Fruit fly (Drosophila melanogaster): Measurements from ENCODE around the gene bnl.

Gene bnl

DNA sequence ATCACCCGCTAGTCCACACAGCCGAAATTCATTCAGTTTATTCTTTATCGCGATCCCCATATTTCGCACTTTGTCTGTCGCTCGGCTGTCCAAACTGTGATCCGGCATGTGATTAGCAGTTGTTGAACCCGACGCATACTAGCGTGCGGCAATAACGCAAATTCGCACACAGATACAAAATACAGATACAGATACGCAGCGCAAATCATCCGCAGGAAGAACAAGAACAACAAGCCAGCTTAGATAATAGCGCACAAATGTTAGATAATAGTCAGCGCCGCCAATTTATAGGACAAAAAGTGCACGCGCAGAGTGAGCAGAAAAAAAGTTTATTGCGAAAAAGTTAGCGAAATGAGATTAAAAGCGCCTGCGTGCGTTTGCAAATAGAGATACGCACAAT, 1.6 kb downstream of the bnl start:
- TF ChIP-seq N (GFP tag; optimal IDR thresholded peaks at IDR 0.05) (no peak), Jra (GFP tag; optimal IDR thresholded peaks at IDR 0.05) (no peak), CrebA (GFP tag; optimal IDR thresholded peaks at IDR 0.05; ENCODE audit: borderline replicate concordance) (no peak), HLH106 (tag; optimal IDR thresholded peaks at IDR 0.05) (no peak), psq (GFP tag; optimal IDR thresholded peaks at IDR 0.05) (no peak), brk (GFP tag; optimal IDR thresholded peaks at IDR 0.05) (no peak)

DNA sequence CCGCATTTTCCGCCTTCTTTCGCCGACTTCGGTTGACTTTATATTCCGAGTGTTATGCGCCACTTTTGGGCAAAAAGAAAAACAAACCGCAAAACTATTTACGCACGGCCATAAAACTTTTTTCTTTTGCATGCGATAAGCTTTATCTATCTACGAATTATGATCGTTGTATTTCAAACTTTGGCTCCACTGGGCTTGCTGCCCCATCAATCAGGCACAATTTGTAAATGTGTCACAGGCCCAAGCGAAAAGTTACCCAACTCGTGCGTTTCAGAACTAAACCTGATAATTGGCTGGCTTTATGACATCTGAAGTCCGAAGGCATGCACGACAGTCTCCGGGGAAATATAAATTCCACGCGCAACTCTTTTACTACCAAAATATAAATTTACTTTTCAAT, 2.7 kb downstream of the bnl start:
- no peak for TF ChIP-seq Sp1 (GFP tag; optimal IDR thresholded peaks at IDR 0.05)
- TF ChIP-seq OdsH (GFP tag; optimal IDR thresholded peaks at IDR 0.05), result no peak
- no peak for TF ChIP-seq dl (GFP tag; optimal IDR thresholded peaks at IDR 0.05; ENCODE audit: insufficient read depth in 1 of 2, partially characterized antibody in 2 of 2)
- no peak for TF ChIP-seq h (GFP tag; optimal IDR thresholded peaks at IDR 0.05)
- no peak for TF ChIP-seq lola (GFP tag; optimal IDR thresholded peaks at IDR 0.05)

DNA sequence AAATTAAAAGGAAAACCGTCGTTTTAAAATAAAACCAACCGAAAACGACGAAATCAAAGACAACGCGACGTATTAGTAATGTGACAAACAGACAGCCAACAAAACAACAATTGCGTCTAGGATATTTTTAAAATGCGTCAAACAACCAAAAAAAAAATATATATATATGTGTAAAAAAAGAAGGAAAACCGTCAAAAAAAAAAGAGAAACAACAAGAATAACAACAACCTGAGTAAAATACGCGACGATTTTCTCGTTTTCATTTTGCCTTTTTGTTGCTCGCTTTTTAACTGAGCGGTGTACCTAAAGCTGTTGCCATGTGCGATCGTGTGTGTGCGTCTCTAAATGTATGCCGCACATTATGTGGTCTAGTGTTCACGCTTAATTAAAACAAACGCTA, 3.1 kb downstream of the bnl start:
- no peak for TF ChIP-seq brk (GFP tag; optimal IDR thresholded peaks at IDR 0.05)
- TF ChIP-seq lola (GFP tag; optimal IDR thresholded peaks at IDR 0.05), result no peak
- TF ChIP-seq psq (GFP tag; optimal IDR thresholded peaks at IDR 0.05), result no peak
- no peak for TF ChIP-seq CG9705 (GFP tag; optimal IDR thresholded peaks at IDR 0.05)

DNA sequence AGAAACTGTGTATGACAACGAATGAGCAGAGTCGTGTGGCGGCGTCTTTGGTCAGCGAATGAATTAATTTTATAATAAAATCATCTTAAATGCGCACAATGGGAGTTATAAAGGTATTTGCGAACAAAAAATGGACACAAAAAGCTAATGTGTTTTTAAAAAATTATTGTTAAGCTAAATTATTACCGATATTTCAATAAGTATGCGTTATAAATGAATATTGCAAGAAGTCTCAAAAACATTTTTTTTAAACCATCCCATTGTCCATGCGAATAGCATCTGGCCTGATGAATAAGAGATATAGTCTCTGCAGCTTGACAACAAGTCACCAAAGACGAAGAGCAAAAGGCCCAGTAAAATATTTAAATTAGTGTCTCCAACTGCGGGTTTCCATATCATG, 5.6 kb downstream of the bnl start:
- TF ChIP-seq OdsH (GFP tag; optimal IDR thresholded peaks at IDR 0.05), result no peak
- peak; percentile 5 for TF ChIP-seq sv (GFP tag; optimal IDR thresholded peaks at IDR 0.05)

DNA sequence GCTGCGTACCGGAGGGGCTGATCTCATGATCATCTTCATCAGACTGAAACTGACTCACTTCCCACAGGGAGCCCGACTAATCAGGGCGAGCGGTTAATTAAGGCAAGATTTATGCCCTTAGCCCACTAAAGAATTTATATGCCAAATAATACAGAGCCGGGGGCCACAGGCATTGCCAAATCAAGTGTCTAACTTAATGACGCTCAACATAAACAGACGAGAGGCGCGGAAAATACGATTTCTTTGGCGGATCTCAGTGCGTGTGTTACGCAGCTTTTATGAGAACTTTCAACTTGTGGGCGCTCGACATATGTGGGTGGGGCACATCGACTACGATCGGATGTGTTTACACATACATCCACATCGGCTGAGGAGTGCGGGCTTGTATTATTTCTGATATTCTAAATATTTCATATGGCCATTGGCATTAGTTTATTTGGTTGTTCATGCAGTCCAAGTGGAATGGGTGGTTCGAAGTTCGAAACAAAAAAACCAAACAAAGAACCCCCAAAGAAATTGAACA, 9.8 kb downstream of the bnl start:
- no peak for TF ChIP-seq N (GFP tag; optimal IDR thresholded peaks at IDR 0.05)
- TF ChIP-seq Mio (GFP tag; optimal IDR thresholded peaks at IDR 0.05), result no peak
- no peak for TF ChIP-seq woc (GFP tag; optimal IDR thresholded peaks at IDR 0.05)
- no peak for TF ChIP-seq sage (GFP tag; optimal IDR thresholded peaks at IDR 0.05)
- TF ChIP-seq Myc (optimal IDR thresholded peaks at IDR 0.05), result no peak
- no peak for TF ChIP-seq fru (GFP tag; optimal IDR thresholded peaks at IDR 0.05)
- TF ChIP-seq tai (GFP tag; optimal IDR thresholded peaks at IDR 0.05), result no peak
- no peak for TF ChIP-seq CG32264 (GFP tag; optimal IDR thresholded peaks at IDR 0.05)
- no peak for TF ChIP-seq CG9705 (GFP tag; optimal IDR thresholded peaks at IDR 0.05)
- no peak for TF ChIP-seq br (GFP tag; optimal IDR thresholded peaks at IDR 0.05)
- no peak for TF ChIP-seq Hr83 (GFP tag; optimal IDR thresholded peaks at IDR 0.05; ENCODE audit: poor library complexity, severe bottlenecking)
- no peak for TF ChIP-seq rgr (GFP tag; optimal IDR thresholded peaks at IDR 0.05)
- no peak for TF ChIP-seq Jra (GFP tag; optimal IDR thresholded peaks at IDR 0.05)
- TF ChIP-seq Abd-B (GFP tag; optimal IDR thresholded peaks at IDR 0.05), result no peak
- no peak for TF ChIP-seq h (GFP tag; optimal IDR thresholded peaks at IDR 0.05)
- no peak for TF ChIP-seq brk (GFP tag; optimal IDR thresholded peaks at IDR 0.05)

DNA sequence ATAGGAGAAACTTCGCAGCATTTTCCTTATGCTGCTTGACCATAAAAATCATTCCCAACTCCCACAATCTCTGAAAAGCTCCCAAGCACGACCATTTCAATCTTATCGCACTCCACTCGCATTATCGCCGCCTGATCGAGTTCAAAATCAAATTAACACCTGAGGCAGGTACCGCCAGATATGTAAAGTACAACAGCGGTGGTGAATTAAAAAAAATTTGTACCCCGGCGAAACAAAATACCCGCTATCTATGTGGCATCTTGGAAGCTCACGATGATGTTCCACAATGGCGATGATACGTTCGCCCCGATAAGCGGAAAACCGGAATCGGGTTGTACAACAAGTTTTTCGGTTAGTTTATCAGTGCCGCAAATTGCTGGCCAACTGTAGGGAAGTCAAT, 10.3 kb downstream of the bnl start:
- TF ChIP-seq CG9705 (GFP tag; optimal IDR thresholded peaks at IDR 0.05) (no peak), CG32264 (GFP tag; optimal IDR thresholded peaks at IDR 0.05) (no peak), ey (GFP tag; optimal IDR thresholded peaks at IDR 0.05) (no peak), Dfd (GFP tag; optimal IDR thresholded peaks at IDR 0.05) (no peak), GATAd (GFP tag; optimal IDR thresholded peaks at IDR 0.05) (no peak), OdsH (GFP tag; optimal IDR thresholded peaks at IDR 0.05) (no peak), brk (GFP tag; optimal IDR thresholded peaks at IDR 0.05) (no peak), jim (GFP tag; optimal IDR thresholded peaks at IDR 0.05) (no peak), Hr78 (GFP tag; optimal IDR thresholded peaks at IDR 0.05) (no peak), Hnf4 (GFP tag; optimal IDR thresholded peaks at IDR 0.05) (no peak), Sp1 (GFP tag; optimal IDR thresholded peaks at IDR 0.05) (no peak), Jra (GFP tag; optimal IDR thresholded peaks at IDR 0.05) (no peak), Vsx2 (GFP tag; optimal IDR thresholded peaks at IDR 0.05; ENCODE audit: partially characterized antibody) (no peak), tai (GFP tag; optimal IDR thresholded peaks at IDR 0.05) (no peak), usp (GFP tag; optimal IDR thresholded peaks at IDR 0.05) (no peak)
